Worm (Caenorhabditis elegans) whole organism, L4 larva: Measurements from ENCODE around the gene msp-78.

ENCODE experiments used
- Y75B8A.6 ChIP-seq: fragments of 200-800 bp; sonication (Bioruptor generic); IDR thresholded peaks from 2 replicates; pipeline ENCODE4 v1.3.6; 2022; ENCODE audit warnings: missing genetic modification reagents, missing genetic modification characterization, missing compliant biosample characterization
- pha-4 ChIP-seq, 2 experiments: fragments of 150-350 bp in 1 of 2; fragments of 200-800 bp in 1 of 2; sonication (Bioruptor generic) in 1 of 2; IDR thresholded peaks in 1 of 2; optimal IDR thresholded peaks in 1 of 2; 2 replicates each; pipeline versions ENCODE4 v1.3.6 to Lab custom; 2014 to 2022; ENCODE audit warnings: missing genetic modification characterization in 2 of 2, missing genetic modification reagents in 2 of 2, missing biosample characterization in 1 of 2, missing compliant biosample characterization in 1 of 2
- ztf-11 ChIP-seq: fragments of 150-350 bp; optimal IDR thresholded peaks from 2 replicates; lab custom pipeline; 2014; ENCODE audit warnings: missing biosample characterization, missing genetic modification characterization

DNA sequence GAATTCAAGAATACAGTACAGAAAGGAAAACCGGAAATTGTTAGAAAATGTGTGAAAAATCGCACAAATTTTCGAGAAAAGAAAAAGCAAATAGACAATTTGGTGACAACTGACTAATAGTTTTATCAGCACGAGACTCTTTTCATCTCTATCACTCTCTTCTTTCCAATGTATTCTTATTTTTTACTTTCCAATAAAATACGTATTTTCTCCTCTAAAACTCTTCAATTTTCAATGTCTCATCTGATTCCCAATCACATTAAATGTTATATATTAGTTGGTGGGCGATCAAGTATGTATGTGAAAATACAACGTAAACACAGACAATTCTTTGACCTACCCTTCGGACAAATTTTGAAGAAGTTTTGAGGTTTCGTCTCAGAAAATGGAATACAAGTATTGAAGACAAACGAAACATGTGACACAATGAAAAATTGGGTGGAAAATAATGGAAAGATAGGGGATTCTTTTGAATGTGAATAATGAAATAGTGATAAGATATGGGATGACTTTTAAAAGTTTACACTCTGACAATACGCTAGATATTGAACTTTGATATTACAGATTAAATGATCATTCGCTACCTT, 32.5 kb upstream of the msp-78 start, which contains the start of gene cka-1:
- TF ChIP-seq Y75B8A.6 (GFP tag; lab: Robert Waterston, UW) (no peak), pha-4 (GFP tag; IDR thresholded peaks at IDR 0.05; lab: Robert Waterston, UW) (no peak), pha-4 (tag; optimal IDR thresholded peaks at IDR 0.05; lab: Kevin White, UChicago) (no peak), ztf-11 (no peak)
